Worm (Caenorhabditis elegans): ENCODE results near the gene dot-1.3.
A peak's percentile ranks its signal among the peaks of the same experiment; 100 is the strongest.

Gene dot-1.3

DNA sequence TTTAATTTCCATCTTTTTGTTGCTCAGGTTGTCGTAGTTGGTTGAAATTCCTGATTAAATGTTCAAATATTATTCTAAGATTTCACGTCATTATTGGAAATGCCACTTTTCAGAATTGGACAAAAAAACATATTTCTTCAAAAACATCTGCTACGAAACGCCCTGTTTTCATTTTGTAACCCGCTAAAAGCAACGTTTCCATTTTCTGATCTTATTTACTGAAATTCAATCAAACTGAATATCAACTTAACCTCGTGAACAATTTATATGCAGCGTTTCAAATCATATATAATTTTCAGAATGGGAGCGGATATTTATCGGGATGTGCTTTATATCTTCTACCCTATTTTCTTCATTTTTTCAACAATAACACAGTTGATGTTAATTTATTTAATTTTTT is 20.8 kb upstream of the dot-1.3 start, which contains the start of gene srd-40:
Gene srd-40 (plus strand): TSS at position 301 of the 400 bp plus-strand sequence.
- TF ChIP-seq ceh-90 (tag; optimal IDR thresholded peaks at IDR 0.05) = no peak
- TF ChIP-seq tlp-1 (tag; optimal IDR thresholded peaks at IDR 0.05) = no peak
- TF ChIP-seq Y116A8C.19 (tag; optimal IDR thresholded peaks at IDR 0.05; ENCODE audit: borderline replicate concordance) = no peak
- no peak for TF ChIP-seq sptf-1 (tag; optimal IDR thresholded peaks at IDR 0.05)
- no peak for TF ChIP-seq lsy-2 (tag; optimal IDR thresholded peaks at IDR 0.05)
- peak; percentile 44 for TF ChIP-seq fkh-8 (tag; optimal IDR thresholded peaks at IDR 0.05)
- TF ChIP-seq hlh-4 (tag; optimal IDR thresholded peaks at IDR 0.05) = peak; percentile 19
- TF ChIP-seq ces-1 (GFP tag; optimal IDR thresholded peaks at IDR 0.05) = no peak
- no peak for TF ChIP-seq nhr-237 (tag; optimal IDR thresholded peaks at IDR 0.05)

- TF ChIP-seq dpl-1 (GFP tag; optimal IDR thresholded peaks at IDR 0.05) (no peak), F16B12.6 (tag; optimal IDR thresholded peaks at IDR 0.05) (no peak), fos-1 (tag; optimal IDR thresholded peaks at IDR 0.05) (no peak), nhr-77 (tag; optimal IDR thresholded peaks at IDR 0.05) (no peak), C04F5.9 (tag; optimal IDR thresholded peaks at IDR 0.05) (no peak), zag-1 (tag; optimal IDR thresholded peaks at IDR 0.05) (no peak), alr-1 (tag; optimal IDR thresholded peaks at IDR 0.05; ENCODE audit: borderline replicate concordance) (no peak), lin-39 (tag; optimal IDR thresholded peaks at IDR 0.05) (no peak), ztf-11 (tag; optimal IDR thresholded peaks at IDR 0.05) (no peak)
Observed at ce11 chrX:12321357-12321756, 18.7 kb upstream of the dot-1.3 start, which contains the start of gene F17A2.13. TSS of gene F17A2.13 (plus strand) at chrX:12321657.

DNA sequence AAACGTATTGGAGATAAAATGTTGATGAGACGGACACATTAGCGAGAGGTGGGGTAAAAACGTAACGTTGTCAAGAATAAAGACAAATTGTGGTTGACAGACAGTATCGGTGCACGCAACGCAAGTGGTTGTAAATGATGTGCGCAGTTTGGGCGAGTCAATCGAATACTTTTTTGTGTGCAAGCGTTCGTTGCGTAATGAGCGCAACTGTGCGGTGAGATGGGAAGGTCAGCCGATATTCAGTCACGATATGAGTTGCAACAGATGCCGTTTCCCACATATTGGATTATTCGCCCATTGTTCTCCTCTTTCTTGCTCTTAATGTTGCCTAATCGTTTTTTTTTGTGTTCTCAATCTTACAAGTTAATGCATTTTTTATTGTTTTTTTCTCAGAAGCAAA is 18.1 kb upstream of the dot-1.3 start, which contains the start of gene ceh-40:
Gene ceh-40 (minus strand): TSS at position 41 of the 400 bp plus-strand sequence.
- TF ChIP-seq C04F5.9 (tag; optimal IDR thresholded peaks at IDR 0.05) (no peak), zip-4 (GFP tag; optimal IDR thresholded peaks at IDR 0.05) (no peak), nhr-77 (tag; optimal IDR thresholded peaks at IDR 0.05) (no peak), fkh-8 (tag; optimal IDR thresholded peaks at IDR 0.05) (no peak), sup-37 (GFP tag; optimal IDR thresholded peaks at IDR 0.05) (no peak), ztf-11 (tag; optimal IDR thresholded peaks at IDR 0.05) (no peak), unc-30 (tag; optimal IDR thresholded peaks at IDR 0.05) (no peak), lsy-2 (tag; optimal IDR thresholded peaks at IDR 0.05) (no peak), F16B12.6 (tag; optimal IDR thresholded peaks at IDR 0.05) (no peak), fkh-10 (GFP tag; optimal IDR thresholded peaks at IDR 0.05) (no peak), unc-98 (GFP tag; IDR thresholded peaks at IDR 0.05) (no peak), blmp-1 (tag; optimal IDR thresholded peaks at IDR 0.05) (no peak), dpl-1 (GFP tag; optimal IDR thresholded peaks at IDR 0.05) (no peak), nhr-12 (tag; optimal IDR thresholded peaks at IDR 0.05) (no peak), ama-1 (optimal IDR thresholded peaks at IDR 0.05) (no peak), nhr-76 (tag; optimal IDR thresholded peaks at IDR 0.05) (no peak), elt-3 (tag; optimal IDR thresholded peaks at IDR 0.05) (no peak), ceh-63 (GFP tag; optimal IDR thresholded peaks at IDR 0.05) (no peak), Y116A8C.19 (tag; optimal IDR thresholded peaks at IDR 0.05; ENCODE audit: borderline replicate concordance) (no peak), C34B4.2 (tag; optimal IDR thresholded peaks at IDR 0.05) (no peak)

DNA sequence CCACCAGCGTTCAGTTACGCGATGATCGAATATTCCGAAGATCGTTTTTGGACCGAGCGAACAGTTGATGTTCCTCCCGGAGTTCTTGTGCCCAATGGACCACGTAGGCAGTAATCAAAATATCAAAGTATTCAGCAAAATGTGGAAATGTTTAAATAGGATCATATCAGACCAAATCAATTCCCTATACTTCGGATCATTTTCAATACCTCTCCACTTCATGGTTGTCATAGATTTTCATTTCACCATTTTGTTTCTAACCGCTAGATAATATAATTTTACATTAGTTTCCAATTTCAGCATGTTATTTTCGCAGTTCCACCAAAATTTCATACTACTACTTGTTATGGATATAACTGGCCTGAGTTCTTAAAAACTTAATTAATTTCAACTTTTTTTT is 14.9 kb upstream of the dot-1.3 start:
- TF ChIP-seq C16A3.4 (tag; optimal IDR thresholded peaks at IDR 0.05) = no peak
- TF ChIP-seq egl-13 (tag; optimal IDR thresholded peaks at IDR 0.05) = no peak
- TF ChIP-seq mep-1 (tag; optimal IDR thresholded peaks at IDR 0.05) = no peak
- no peak for TF ChIP-seq lin-15B (tag; optimal IDR thresholded peaks at IDR 0.05)
- no peak for TF ChIP-seq hlh-4 (tag; optimal IDR thresholded peaks at IDR 0.05)
- TF ChIP-seq rnt-1 (tag; optimal IDR thresholded peaks at IDR 0.05) = no peak
- no peak for TF ChIP-seq blmp-1 (tag; optimal IDR thresholded peaks at IDR 0.05)
- TF ChIP-seq pqm-1 (tag; optimal IDR thresholded peaks at IDR 0.05) = no peak
- TF ChIP-seq ceh-90 (tag; optimal IDR thresholded peaks at IDR 0.05) = no peak
- no peak for TF ChIP-seq lin-13 (GFP tag; optimal IDR thresholded peaks at IDR 0.05)
- no peak for TF ChIP-seq sptf-1 (tag; optimal IDR thresholded peaks at IDR 0.05)
- TF ChIP-seq C34B4.2 (tag; optimal IDR thresholded peaks at IDR 0.05) = no peak
- TF ChIP-seq C04F5.9 (tag; optimal IDR thresholded peaks at IDR 0.05) = no peak
- TF ChIP-seq nhr-12 (tag; optimal IDR thresholded peaks at IDR 0.05) = no peak
- no peak for TF ChIP-seq efl-3 (GFP tag; optimal IDR thresholded peaks at IDR 0.05)

All from whole organism, L1 larva.